Fruit fly (Drosophila melanogaster): ENCODE results near the gene CG32137.

DNA sequence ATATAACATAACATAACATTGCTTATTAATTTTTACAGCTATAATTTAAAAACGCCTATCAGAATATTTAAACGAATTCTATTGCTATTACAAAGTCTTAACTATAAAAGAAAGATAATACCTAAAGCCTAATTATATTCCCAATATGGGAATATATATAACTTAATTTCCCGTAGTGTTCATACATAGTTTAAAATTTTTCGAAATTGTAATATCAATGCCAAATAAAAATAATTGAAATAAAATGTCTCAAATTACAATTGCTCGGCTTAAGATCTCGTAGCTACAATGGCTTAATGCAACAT is 35.1 kb upstream of the CG32137 start:
- TF ChIP-seq EcR (GFP tag; optimal IDR thresholded peaks at IDR 0.05) (no peak), usp (GFP tag; optimal IDR thresholded peaks at IDR 0.05) (no peak), psq (optimal IDR thresholded peaks at IDR 0.05) (no peak), pan (optimal IDR thresholded peaks at IDR 0.05) (no peak), Dll (optimal IDR thresholded peaks at IDR 0.05) (no peak), CG8478 (optimal IDR thresholded peaks at IDR 0.05) (no peak)

Measured in whole organism.